Worm (Caenorhabditis elegans) whole organism, midembryonic: ENCODE data around the gene M04C3.2.

ENCODE experiments used
- T22C8.4 ChIP-seq: fragments of 200-800 bp; sonication (Bioruptor generic); IDR thresholded peaks from 2 replicates; pipeline ENCODE4 v1.3.6; 2022; ENCODE audit warnings: missing genetic modification characterization, missing compliant biosample characterization
- cog-1 ChIP-seq: sonication (generic microtip); optimal IDR thresholded peaks from 2 replicates; lab custom pipeline; 2016; ENCODE audit warnings: missing genetic modification characterization, missing compliant biosample characterization
- flt-1 ChIP-seq: fragments of 200-800 bp; sonication (Bioruptor generic); IDR thresholded peaks from 2 replicates; pipeline ENCODE4 v1.3.6; 2022; ENCODE audit warnings: missing genetic modification characterization, missing compliant biosample characterization
- klf-2 ChIP-seq: fragments of 200-800 bp; sonication (Bioruptor generic); conservative IDR thresholded peaks from 2 replicates; pipeline ENCODE4 v1.3.6; 2022; ENCODE audit warnings: missing genetic modification reagents, missing genetic modification characterization, missing compliant biosample characterization
- med-1 ChIP-seq: sonication (generic microtip); optimal IDR thresholded peaks from 2 replicates; lab custom pipeline; 2017; ENCODE audit warnings: missing genetic modification characterization, mild to moderate bottlenecking, missing compliant biosample characterization, antibody characterized with exemption, missing genetic modification reagents; ENCODE audit not compliant: insufficient read depth
- ref-1 ChIP-seq: fragments of 200-800 bp; sonication (Bioruptor generic); conservative IDR thresholded peaks from 2 replicates; pipeline ENCODE4 v1.3.6; 2022; ENCODE audit warnings: missing genetic modification reagents, missing genetic modification characterization, missing compliant biosample characterization
- tab-1 ChIP-seq: fragments of 200-800 bp; sonication (Bioruptor generic); IDR thresholded peaks from 2 replicates; pipeline ENCODE4 v1.3.6; 2022; ENCODE audit warnings: missing genetic modification characterization, missing compliant biosample characterization
- ztf-23 ChIP-seq: fragments of 200-800 bp; sonication (Bioruptor generic); IDR thresholded peaks from 2 replicates; pipeline ENCODE4 v1.3.6; 2022; ENCODE audit warnings: missing genetic modification reagents, missing genetic modification characterization, missing compliant biosample characterization
- ztf-29 ChIP-seq: fragments of 200-800 bp; sonication (Bioruptor generic); IDR thresholded peaks from 2 replicates; pipeline ENCODE4 v1.3.6; 2022; ENCODE audit warnings: missing genetic modification reagents, missing genetic modification characterization, missing compliant biosample characterization

Gene M04C3.2

ce11 chrV:19449544-19449943 is 839 bp upstream of the M04C3.2 start, which contains the start of gene M04C3.5:
TSS of gene M04C3.5 (plus strand) at chrV:19449733.
- TF ChIP-seq cog-1 (tag; lab: Kevin White, UChicago) (no peak), T22C8.4 (GFP tag; lab: Robert Waterston, UW) (no peak), ztf-29 (GFP tag; lab: Robert Waterston, UW) (no peak), tab-1 (GFP tag; lab: Robert Waterston, UW) (no peak), flt-1 (GFP tag; lab: Robert Waterston, UW) (no peak), ref-1 (GFP tag; lab: Robert Waterston, UW) (no peak), ztf-23 (GFP tag; lab: Robert Waterston, UW) (no peak), klf-2 (no peak), med-1 (GFP tag; lab: Kevin White, UChicago) (no peak)

ce11 chrV:19445442-19445841 is 3.3 kb downstream of the M04C3.2 start, which contains the start of gene M04C3.1:
TSS of gene M04C3.1 (minus strand) at chrV:19445605.
- no peak for TF ChIP-seq ref-1 (GFP tag; lab: Robert Waterston, UW)
- no peak for TF ChIP-seq klf-2
- no peak for TF ChIP-seq T22C8.4 (GFP tag; lab: Robert Waterston, UW)
- TF ChIP-seq med-1 (GFP tag; lab: Kevin White, UChicago) = no peak
- TF ChIP-seq ztf-29 (GFP tag; lab: Robert Waterston, UW) = no peak
- TF ChIP-seq cog-1 (tag; lab: Kevin White, UChicago) = no peak
- TF ChIP-seq tab-1 (GFP tag; lab: Robert Waterston, UW) = no peak
- TF ChIP-seq ztf-23 (GFP tag; lab: Robert Waterston, UW) = no peak
- no peak for TF ChIP-seq flt-1 (GFP tag; lab: Robert Waterston, UW)

- TF ChIP-seq T22C8.4 (GFP tag; lab: Robert Waterston, UW) = no peak
- no peak for TF ChIP-seq ztf-29 (GFP tag; lab: Robert Waterston, UW)
- no peak for TF ChIP-seq ref-1 (GFP tag; lab: Robert Waterston, UW)
- no peak for TF ChIP-seq cog-1 (tag; lab: Kevin White, UChicago)
- TF ChIP-seq med-1 (GFP tag; lab: Kevin White, UChicago) = no peak
- TF ChIP-seq ztf-23 (GFP tag; lab: Robert Waterston, UW) = no peak
- TF ChIP-seq tab-1 (GFP tag; lab: Robert Waterston, UW) = no peak
- TF ChIP-seq klf-2 = no peak
- TF ChIP-seq flt-1 (GFP tag; lab: Robert Waterston, UW) = no peak
These were observed 5.1 kb downstream of the M04C3.2 start for ce11 chrV:19443599-19443998.

- no peak for TF ChIP-seq ref-1 (GFP tag; lab: Robert Waterston, UW)
- no peak for TF ChIP-seq flt-1 (GFP tag; lab: Robert Waterston, UW)
- no peak for TF ChIP-seq tab-1 (GFP tag; lab: Robert Waterston, UW)
- TF ChIP-seq T22C8.4 (GFP tag; lab: Robert Waterston, UW) = no peak
- no peak for TF ChIP-seq med-1 (GFP tag; lab: Kevin White, UChicago)
- TF ChIP-seq ztf-29 (GFP tag; lab: Robert Waterston, UW) = no peak
- no peak for TF ChIP-seq cog-1 (tag; lab: Kevin White, UChicago)
- TF ChIP-seq ztf-23 (GFP tag; lab: Robert Waterston, UW) = no peak
- TF ChIP-seq klf-2 = no peak
These were observed 12.4 kb downstream of the M04C3.2 start, which contains the start of gene C25F9.14 for ce11 chrV:19436307-19436706. TSS of gene C25F9.14 (plus strand) at chrV:19436484.

- no peak for TF ChIP-seq med-1 (GFP tag; lab: Kevin White, UChicago)
- TF ChIP-seq tab-1 (GFP tag; lab: Robert Waterston, UW) = no peak
- no peak for TF ChIP-seq klf-2
- no peak for TF ChIP-seq T22C8.4 (GFP tag; lab: Robert Waterston, UW)
- no peak for TF ChIP-seq ref-1 (GFP tag; lab: Robert Waterston, UW)
- no peak for TF ChIP-seq flt-1 (GFP tag; lab: Robert Waterston, UW)
- no peak for TF ChIP-seq ztf-23 (GFP tag; lab: Robert Waterston, UW)
- no peak for TF ChIP-seq ztf-29 (GFP tag; lab: Robert Waterston, UW)
- no peak for TF ChIP-seq cog-1 (tag; lab: Kevin White, UChicago)
These were observed 14.8 kb downstream of the M04C3.2 start, which contains the start of gene C25F9.16 for ce11 chrV:19433806-19434437. TSS of gene C25F9.16 (plus strand) at chrV:19434387.

- TF ChIP-seq cog-1 (tag; lab: Kevin White, UChicago) = no peak
- no peak for TF ChIP-seq tab-1 (GFP tag; lab: Robert Waterston, UW)
- TF ChIP-seq ztf-23 (GFP tag; lab: Robert Waterston, UW) = no peak
- no peak for TF ChIP-seq ref-1 (GFP tag; lab: Robert Waterston, UW)
- no peak for TF ChIP-seq flt-1 (GFP tag; lab: Robert Waterston, UW)
- no peak for TF ChIP-seq T22C8.4 (GFP tag; lab: Robert Waterston, UW)
- TF ChIP-seq med-1 (GFP tag; lab: Kevin White, UChicago) = no peak
- no peak for TF ChIP-seq klf-2
- TF ChIP-seq ztf-29 (GFP tag; lab: Robert Waterston, UW) = no peak
These were observed 15.7 kb downstream of the M04C3.2 start, which contains the start of gene C25F9.11 for ce11 chrV:19432972-19433371. TSS of gene C25F9.11 (minus strand) at chrV:19433072.

- TF ChIP-seq med-1 (GFP tag; lab: Kevin White, UChicago) (no peak), T22C8.4 (GFP tag; lab: Robert Waterston, UW) (no peak), cog-1 (tag; lab: Kevin White, UChicago) (no peak), ztf-29 (GFP tag; lab: Robert Waterston, UW) (no peak), ztf-23 (GFP tag; lab: Robert Waterston, UW) (no peak), ref-1 (GFP tag; lab: Robert Waterston, UW) (no peak), tab-1 (GFP tag; lab: Robert Waterston, UW) (no peak), klf-2 (no peak), flt-1 (GFP tag; lab: Robert Waterston, UW) (no peak)
These were observed 16.7 kb downstream of the M04C3.2 start for ce11 chrV:19432030-19432429.

ce11 chrV:19431036-19431435 is 17.7 kb downstream of the M04C3.2 start, which contains the start of gene srw-85:
TSS of gene srw-85 (minus strand) at chrV:19431136.
- TF ChIP-seq cog-1 (tag; lab: Kevin White, UChicago) (no peak), ztf-29 (GFP tag; lab: Robert Waterston, UW) (no peak), tab-1 (GFP tag; lab: Robert Waterston, UW) (no peak), med-1 (GFP tag; lab: Kevin White, UChicago) (no peak), flt-1 (GFP tag; lab: Robert Waterston, UW) (no peak), klf-2 (no peak), ref-1 (GFP tag; lab: Robert Waterston, UW) (no peak), T22C8.4 (GFP tag; lab: Robert Waterston, UW) (no peak), ztf-23 (GFP tag; lab: Robert Waterston, UW) (no peak)
